Worm (Caenorhabditis elegans) whole organism, L4 larva: Measurements from ENCODE around the gene C27A7.9.

ENCODE experiments used
- D1046.2 ChIP-seq: fragments of 200-800 bp; sonication (Bioruptor generic); IDR thresholded peaks from 2 replicates; pipeline ENCODE4 v1.3.6; 2022; ENCODE audit warnings: missing genetic modification characterization, missing compliant biosample characterization
- Y105C5A.15 ChIP-seq: fragments of 200-800 bp; sonication (Bioruptor generic); IDR thresholded peaks from 2 replicates; pipeline ENCODE4 v1.3.6; 2022; ENCODE audit warnings: missing genetic modification characterization, missing compliant biosample characterization
- ZK337.2 ChIP-seq: fragments of 200-800 bp; sonication (Bioruptor generic); IDR thresholded peaks from 2 replicates; pipeline ENCODE4 v1.3.6; 2022; ENCODE audit warnings: missing genetic modification reagents, missing genetic modification characterization, missing compliant biosample characterization
- ZK546.5 ChIP-seq, 2 experiments: sonication (generic microtip); optimal IDR thresholded peaks; 2 replicates each; lab custom pipeline; 2017; ENCODE audit warnings: missing biosample characterization in 2 of 2, missing genetic modification characterization in 2 of 2
- aha-1 ChIP-seq: fragments of 150-350 bp; peaks from one replicate; lab custom pipeline; 2014; ENCODE audit warnings: missing biosample characterization, missing genetic modification characterization
- aly-2 ChIP-seq: sonication (generic microtip); optimal IDR thresholded peaks from 2 replicates; lab custom pipeline; 2018; ENCODE audit warnings: missing biosample characterization, missing genetic modification characterization
- ceh-44 ChIP-seq: fragments of 200-800 bp; sonication (Bioruptor generic); IDR thresholded peaks from 2 replicates; pipeline ENCODE4 v1.3.6; 2022; ENCODE audit warnings: missing genetic modification reagents, missing genetic modification characterization, missing compliant biosample characterization
- ceh-62 ChIP-seq: sonication (generic microtip); optimal IDR thresholded peaks from 2 replicates; lab custom pipeline; 2017; ENCODE audit warnings: missing biosample characterization, missing genetic modification characterization
- ceh-82 ChIP-seq: sonication (generic microtip); optimal IDR thresholded peaks from 2 replicates; lab custom pipeline; 2017; ENCODE audit warnings: missing biosample characterization, missing genetic modification characterization
- ces-1 ChIP-seq: fragments of 150-350 bp; sonication (generic microtip); optimal IDR thresholded peaks from 4 replicates; lab custom pipeline; 2014; ENCODE audit warnings: missing biosample characterization, missing genetic modification reagents, missing genetic modification characterization
- daf-16 ChIP-seq, 3 experiments: sonication (generic microtip); optimal IDR thresholded peaks; 2 replicates each; lab custom pipeline; 2016 to 2017; ENCODE audit warnings: missing genetic modification characterization in 3 of 3, missing genetic modification reagents in 3 of 3, mild to moderate bottlenecking in 2 of 3, missing compliant biosample characterization in 2 of 3, missing biosample characterization in 1 of 3, moderate library complexity in 1 of 3
- dmd-6 ChIP-seq: fragments of 200-800 bp; sonication (Bioruptor generic); IDR thresholded peaks from 2 replicates; pipeline ENCODE4 v1.3.6; 2022; ENCODE audit warnings: missing genetic modification reagents, missing genetic modification characterization, missing compliant biosample characterization
- dpl-1 ChIP-seq: fragments of 150-350 bp; optimal IDR thresholded peaks from 2 replicates; lab custom pipeline; 2014; ENCODE audit warnings: missing biosample characterization, missing genetic modification reagents, missing genetic modification characterization
- dve-1 ChIP-seq: sonication (generic microtip); optimal IDR thresholded peaks from 2 replicates; lab custom pipeline; 2017; ENCODE audit warnings: antibody characterized with exemption, mild to moderate bottlenecking, missing genetic modification characterization, missing compliant biosample characterization; ENCODE audit not compliant: insufficient read depth
- egl-27 ChIP-seq: sonication (generic microtip); optimal IDR thresholded peaks from 3 replicates; lab custom pipeline; 2017; ENCODE audit warnings: missing biosample characterization, missing genetic modification reagents, missing genetic modification characterization
- egl-43 ChIP-seq: fragments of 200-800 bp; sonication (Bioruptor generic); IDR thresholded peaks from 2 replicates; pipeline ENCODE4 v1.3.6; 2022; ENCODE audit warnings: missing genetic modification reagents, missing genetic modification characterization, missing compliant biosample characterization
- hif-1 ChIP-seq, 2 experiments: sonication (generic microtip); optimal IDR thresholded peaks; 2 replicates each; lab custom pipeline; 2016 to 2017; ENCODE audit warnings: missing compliant biosample characterization in 2 of 2, missing genetic modification characterization in 2 of 2, missing genetic modification reagents in 2 of 2, missing genotype in 2 of 2, mild to moderate bottlenecking in 1 of 2
- lim-7 ChIP-seq: fragments of 200-800 bp; sonication (Bioruptor generic); IDR thresholded peaks from 2 replicates; pipeline ENCODE4 v1.3.6; 2022; ENCODE audit warnings: missing genetic modification characterization, missing compliant biosample characterization
- lin-1 ChIP-seq: fragments of 200-800 bp; sonication (Bioruptor generic); IDR thresholded peaks from 2 replicates; pipeline ENCODE4 v1.3.6; 2022; ENCODE audit warnings: missing genetic modification reagents, missing genetic modification characterization, missing compliant biosample characterization
- lin-15B ChIP-seq: fragments of 150-350 bp; sonication (generic microtip); optimal IDR thresholded peaks from 3 replicates; lab custom pipeline; 2014; ENCODE audit warnings: missing biosample characterization, missing genetic modification characterization
- lin-39 ChIP-seq: fragments of 150-350 bp; optimal IDR thresholded peaks from 2 replicates; lab custom pipeline; 2014; ENCODE audit warnings: missing biosample characterization, missing genetic modification reagents, missing genetic modification characterization
- lsy-2 ChIP-seq, 2 experiments: fragments of 150-350 bp in 1 of 2; sonication (generic microtip) in 1 of 2; optimal IDR thresholded peaks; 2 replicates each; lab custom pipeline; 2014 to 2017; ENCODE audit warnings: missing biosample characterization in 2 of 2, missing genetic modification characterization in 2 of 2
- madf-9 ChIP-seq: fragments of 200-800 bp; sonication (Bioruptor generic); conservative IDR thresholded peaks from 2 replicates; pipeline ENCODE4 v1.3.6; 2022; ENCODE audit warnings: missing genetic modification reagents, missing genetic modification characterization, missing compliant biosample characterization
- mdl-1 ChIP-seq, 2 experiments: fragments of 150-350 bp in 1 of 2; sonication (generic microtip) in 1 of 2; optimal IDR thresholded peaks; 2 replicates each; lab custom pipeline; 2014 to 2017; ENCODE audit warnings: missing biosample characterization in 2 of 2, missing genetic modification characterization in 2 of 2
- mes-2 ChIP-seq: sonication (generic microtip); optimal IDR thresholded peaks from 2 replicates; lab custom pipeline; 2016; ENCODE audit warnings: missing genotype, mild to moderate bottlenecking, missing genetic modification characterization, missing compliant biosample characterization; ENCODE audit not compliant: poor library complexity, severe bottlenecking
- mxl-2 ChIP-seq: fragments of 200-800 bp; sonication (Bioruptor generic); conservative IDR thresholded peaks from 2 replicates; pipeline ENCODE4 v1.3.6; 2022; ENCODE audit warnings: missing genetic modification reagents, missing genetic modification characterization, missing compliant biosample characterization
- nhr-10 ChIP-seq: fragments of 150-350 bp; optimal IDR thresholded peaks from 2 replicates; lab custom pipeline; 2014; ENCODE audit warnings: missing biosample characterization, missing genetic modification characterization
- nhr-28 ChIP-seq: fragments of 150-350 bp; optimal IDR thresholded peaks from 2 replicates; lab custom pipeline; 2014; ENCODE audit warnings: missing biosample characterization, missing genetic modification characterization
- nhr-42 ChIP-seq: fragments of 200-800 bp; sonication (Bioruptor generic); IDR thresholded peaks from 2 replicates; pipeline ENCODE4 v1.3.6; 2022; ENCODE audit warnings: missing genetic modification characterization, missing compliant biosample characterization
- nhr-76 ChIP-seq: fragments of 150-350 bp; optimal IDR thresholded peaks from 2 replicates; lab custom pipeline; 2014; ENCODE audit warnings: missing biosample characterization, missing genetic modification characterization
- pha-4 ChIP-seq, 2 experiments: fragments of 150-350 bp in 1 of 2; fragments of 200-800 bp in 1 of 2; sonication (Bioruptor generic) in 1 of 2; IDR thresholded peaks in 1 of 2; optimal IDR thresholded peaks in 1 of 2; 2 replicates each; pipeline versions ENCODE4 v1.3.6 to Lab custom; 2014 to 2022; ENCODE audit warnings: missing genetic modification characterization in 2 of 2, missing genetic modification reagents in 2 of 2, missing biosample characterization in 1 of 2, missing compliant biosample characterization in 1 of 2
- pqm-1 ChIP-seq: sonication (generic microtip); optimal IDR thresholded peaks from 2 replicates; lab custom pipeline; 2017; ENCODE audit warnings: missing biosample characterization, missing genetic modification characterization
- saeg-2 ChIP-seq: fragments of 200-800 bp; sonication (Bioruptor generic); IDR thresholded peaks from 2 replicates; pipeline ENCODE4 v1.3.6; 2022; ENCODE audit warnings: missing genetic modification reagents, missing genetic modification characterization, missing compliant biosample characterization
- snpc-4 ChIP-seq: fragments of 150-350 bp; optimal IDR thresholded peaks from 2 replicates; lab custom pipeline; 2014; ENCODE audit warnings: missing biosample characterization, missing genetic modification characterization
- unc-130 ChIP-seq: sonication (generic microtip); optimal IDR thresholded peaks from 2 replicates; lab custom pipeline; 2016; ENCODE audit warnings: missing genetic modification reagents, missing genetic modification characterization, missing compliant biosample characterization
- unc-62 ChIP-seq, 3 experiments: fragments of 150-350 bp in 1 of 3; sonication (generic microtip); optimal IDR thresholded peaks in 2 of 3; peaks in 1 of 3; 1 replicate in 1 of 3; 2 replicates in 2 of 3; lab custom pipeline; 2014 to 2017; ENCODE audit warnings: missing biosample characterization in 3 of 3, missing genetic modification characterization in 3 of 3, missing genetic modification reagents in 3 of 3, missing genotype in 1 of 3
- zag-1 ChIP-seq: fragments of 150-350 bp; optimal IDR thresholded peaks from 2 replicates; lab custom pipeline; 2014; ENCODE audit warnings: missing biosample characterization, missing genetic modification characterization
- zfp-3 ChIP-seq: fragments of 200-800 bp; sonication (Bioruptor generic); conservative IDR thresholded peaks from 2 replicates; pipeline ENCODE4 v1.3.6; 2022; ENCODE audit warnings: missing genetic modification reagents, missing genetic modification characterization, missing compliant biosample characterization
- ztf-7 ChIP-seq: fragments of 150-350 bp; optimal IDR thresholded peaks from 2 replicates; lab custom pipeline; 2014; ENCODE audit warnings: missing biosample characterization, missing genetic modification characterization

Gene C27A7.9

ce11 chrV:12120381-12120780 is 34.1 kb downstream of the C27A7.9 start, which contains the start of gene C13C4.7:
TSS of gene C13C4.7 (minus strand) at chrV:12120481.
- TF ChIP-seq nhr-42 (GFP tag; lab: Robert Waterston, UW) (no peak), lim-7 (no peak), pqm-1 (no peak), ceh-82 (tag; lab: Kevin White, UChicago) (no peak), lin-1 (GFP tag; lab: Robert Waterston, UW) (no peak), nhr-28 (tag; lab: Kevin White, UChicago) (no peak), saeg-2 (no peak), hif-1 (tag; optimal IDR thresholded peaks at IDR 0.05; lab: Kevin White, UChicago) (no peak), nhr-76 (tag; lab: Kevin White, UChicago) (no peak), Y105C5A.15 (GFP tag; lab: Robert Waterston, UW) (no peak), aha-1 (tag; lab: Kevin White, UChicago) (no peak), ces-1 (GFP tag; lab: Kevin White, UChicago) (no peak)

- TF ChIP-seq aha-1 (tag; lab: Kevin White, UChicago), result peak; percentile 90
- no peak for TF ChIP-seq zag-1 (tag; lab: Kevin White, UChicago)
- no peak for TF ChIP-seq mdl-1 (tag; optimal IDR thresholded peaks at IDR 0.05; lab: Kevin White, UChicago)
- TF ChIP-seq ceh-62 (tag; lab: Kevin White, UChicago), result no peak
- TF ChIP-seq ZK337.2, result no peak
- TF ChIP-seq ZK546.5 (tag; optimal IDR thresholded peaks at IDR 0.05; lab: Kevin White, UChicago), result no peak
- TF ChIP-seq pha-4 (GFP tag; IDR thresholded peaks at IDR 0.05; lab: Robert Waterston, UW), result no peak
- TF ChIP-seq pha-4 (tag; optimal IDR thresholded peaks at IDR 0.05; lab: Kevin White, UChicago), result peak; percentile 9
- no peak for TF ChIP-seq unc-130 (GFP tag; lab: Kevin White, UChicago)
These were observed 36.8 kb downstream of the C27A7.9 start, which contains the start of gene C13C4.8 for ce11 chrV:12117567-12118053. TSS of gene C13C4.8 (plus strand) at chrV:12118003.

- TF ChIP-seq lin-15B (tag; lab: Kevin White, UChicago) (no peak), ceh-44 (no peak), aly-2 (tag; lab: Kevin White, UChicago) (no peak), unc-62 (GFP tag; optimal IDR thresholded peaks at IDR 0.05 in 1 of 2; lab: Kevin White, UChicago) (peak in 1 of 2 experiments; percentile 97), unc-62 (tag; optimal IDR thresholded peaks at IDR 0.05; lab: Kevin White, UChicago) (no peak), dmd-6 (GFP tag; lab: Robert Waterston, UW) (peak; percentile 75), nhr-28 (tag; lab: Kevin White, UChicago) (peak; percentile 81), mxl-2 (no peak), zag-1 (tag; lab: Kevin White, UChicago) (no peak), D1046.2 (GFP tag; lab: Robert Waterston, UW) (no peak), egl-27 (tag; lab: Kevin White, UChicago) (no peak), Y105C5A.15 (GFP tag; lab: Robert Waterston, UW) (no peak), ztf-7 (tag; lab: Kevin White, UChicago) (no peak), lsy-2 (tag; optimal IDR thresholded peaks at IDR 0.05; lab: Kevin White, UChicago) (no peak), lin-39 (tag; lab: Kevin White, UChicago) (no peak), daf-16 (GFP tag; optimal IDR thresholded peaks at IDR 0.05; lab: Kevin White, UChicago) (no peak), daf-16 (tag; optimal IDR thresholded peaks at IDR 0.05; lab: Kevin White, UChicago) (peak; percentile 69), mes-2 (tag; lab: Kevin White, UChicago) (no peak), lin-1 (GFP tag; lab: Robert Waterston, UW) (no peak), snpc-4 (no peak), dve-1 (tag; lab: Kevin White, UChicago) (peak; percentile 38)
These were observed 39.3 kb downstream of the C27A7.9 start for ce11 chrV:12115150-12115549.

- no peak for TF ChIP-seq hif-1 (tag; optimal IDR thresholded peaks at IDR 0.05; lab: Kevin White, UChicago)
- TF ChIP-seq ztf-7 (tag; lab: Kevin White, UChicago), result no peak
- TF ChIP-seq nhr-10 (tag; lab: Kevin White, UChicago), result no peak
- no peak for TF ChIP-seq mes-2 (tag; lab: Kevin White, UChicago)
- no peak for TF ChIP-seq madf-9 (GFP tag; lab: Robert Waterston, UW)
- TF ChIP-seq lin-15B (tag; lab: Kevin White, UChicago), result no peak
- TF ChIP-seq egl-43 (GFP tag; lab: Robert Waterston, UW), result no peak
- no peak for TF ChIP-seq dpl-1 (GFP tag; lab: Kevin White, UChicago)
- TF ChIP-seq zfp-3, result no peak
These were observed 39.8 kb downstream of the C27A7.9 start, which contains the start of gene spin-1 for ce11 chrV:12114693-12115092. TSS of gene spin-1 (plus strand) at chrV:12114993.
